Worm (Caenorhabditis elegans) whole organism, young adult: ENCODE data around the gene rpap-3.

Experiments used
- B0019.2 ChIP-seq: fragments of 200-800 bp; sonication (Bioruptor generic); conservative IDR thresholded peaks from 2 replicates; pipeline ENCODE4 v1.3.6; 2022; ENCODE audit warnings: missing genetic modification reagents, missing genetic modification characterization, missing compliant biosample characterization
- F22D6.2 ChIP-seq: sonication (generic microtip); optimal IDR thresholded peaks from 2 replicates; lab custom pipeline; 2016; ENCODE audit warnings: mild to moderate bottlenecking, missing genetic modification characterization, missing compliant biosample characterization
- F23B12.7 ChIP-seq: sonication (generic microtip); optimal IDR thresholded peaks from 2 replicates; lab custom pipeline; 2017; ENCODE audit warnings: missing genetic modification characterization, mild to moderate bottlenecking, missing compliant biosample characterization, antibody characterized with exemption, moderate library complexity; ENCODE audit not compliant: insufficient read depth
- F39B2.1 ChIP-seq: fragments of 200-800 bp; sonication (Bioruptor generic); IDR thresholded peaks from 2 replicates; pipeline ENCODE4 v1.3.6; 2022; ENCODE audit warnings: missing genetic modification reagents, missing genetic modification characterization, missing compliant biosample characterization
- F52B5.7 ChIP-seq: sonication (generic microtip); optimal IDR thresholded peaks from 2 replicates; lab custom pipeline; 2016; ENCODE audit warnings: mild to moderate bottlenecking, missing genetic modification characterization, missing compliant biosample characterization
- F57A8.1 ChIP-seq: fragments of 200-800 bp; sonication (Bioruptor generic); optimal IDR thresholded peaks from 2 replicates; lab custom pipeline; 2018; ENCODE audit warnings: mild to moderate bottlenecking, missing genetic modification characterization, moderate library complexity, missing compliant biosample characterization
- Y67H2A.10 ChIP-seq: fragments of 200-800 bp; sonication (Bioruptor generic); conservative IDR thresholded peaks from 2 replicates; pipeline ENCODE4 v1.3.6; 2022; ENCODE audit warnings: missing genetic modification reagents, missing genetic modification characterization, missing compliant biosample characterization
- akir-1 ChIP-seq: fragments of 200-800 bp; sonication (Bioruptor generic); optimal IDR thresholded peaks from 2 replicates; lab custom pipeline; 2018; ENCODE audit warnings: mild to moderate bottlenecking, missing genetic modification characterization, moderate library complexity, missing compliant biosample characterization
- attf-3 ChIP-seq: fragments of 200-800 bp; sonication (Bioruptor generic); conservative IDR thresholded peaks from 2 replicates; pipeline ENCODE4 v1.3.6; 2022; ENCODE audit warnings: missing genetic modification reagents, missing genetic modification characterization, missing compliant biosample characterization
- bed-1 ChIP-seq: fragments of 200-800 bp; sonication (Bioruptor generic); IDR thresholded peaks from 2 replicates; pipeline ENCODE4 v1.3.6; 2022; ENCODE audit warnings: missing genetic modification reagents, missing genetic modification characterization, missing compliant biosample characterization
- cebp-1 ChIP-seq, 2 experiments: fragments of 200-800 bp in 1 of 2; sonication (Bioruptor generic) in 1 of 2; sonication (generic microtip) in 1 of 2; IDR thresholded peaks in 1 of 2; optimal IDR thresholded peaks in 1 of 2; 2 replicates each; pipeline versions ENCODE4 v1.3.6 to Lab custom; 2017 to 2022; ENCODE audit warnings: missing compliant biosample characterization in 2 of 2, missing genetic modification characterization in 2 of 2, mild to moderate bottlenecking in 1 of 2, missing genetic modification reagents in 1 of 2, moderate library complexity in 1 of 2
- cebp-2 ChIP-seq: fragments of 200-800 bp; sonication (Bioruptor generic); IDR thresholded peaks from 2 replicates; pipeline ENCODE4 v1.3.6; 2022; ENCODE audit warnings: missing genetic modification characterization, missing compliant biosample characterization
- ceh-100 ChIP-seq: fragments of 200-800 bp; sonication (Bioruptor generic); IDR thresholded peaks from 2 replicates; pipeline ENCODE4 v1.3.6; 2022; ENCODE audit warnings: missing genetic modification reagents, missing genetic modification characterization, missing compliant biosample characterization
- ceh-58 ChIP-seq: fragments of 200-800 bp; sonication (Bioruptor generic); IDR thresholded peaks from 2 replicates; pipeline ENCODE4 v1.3.6; 2022; ENCODE audit warnings: missing genetic modification characterization, missing compliant biosample characterization
- ceh-91 ChIP-seq: fragments of 200-800 bp; sonication (Bioruptor generic); IDR thresholded peaks from 2 replicates; pipeline ENCODE4 v1.3.6; 2022; ENCODE audit warnings: missing genetic modification reagents, missing genetic modification characterization, missing compliant biosample characterization
- efl-1 ChIP-seq: fragments of 150-350 bp; optimal IDR thresholded peaks from 2 replicates; lab custom pipeline; 2014; ENCODE audit warnings: missing biosample characterization, missing genetic modification reagents, missing genetic modification characterization
- egrh-3 ChIP-seq: fragments of 200-800 bp; sonication (Bioruptor generic); IDR thresholded peaks from 2 replicates; pipeline ENCODE4 v1.3.6; 2022; ENCODE audit warnings: missing genetic modification reagents, missing genetic modification characterization, missing compliant biosample characterization
- ekl-4 ChIP-seq: fragments of 200-800 bp; sonication (Bioruptor generic); IDR thresholded peaks from 2 replicates; pipeline ENCODE4 v1.3.6; 2022; ENCODE audit warnings: missing genetic modification reagents, missing genetic modification characterization, missing compliant biosample characterization
- ets-4 ChIP-seq: fragments of 200-800 bp; sonication (Bioruptor generic); optimal IDR thresholded peaks from 2 replicates; lab custom pipeline; 2018; ENCODE audit warnings: mild to moderate bottlenecking, missing genetic modification characterization, missing compliant biosample characterization
- hlh-12 ChIP-seq: sonication (generic microtip); optimal IDR thresholded peaks from 2 replicates; lab custom pipeline; 2016; ENCODE audit warnings: missing genetic modification characterization, missing compliant biosample characterization
- hlh-26 ChIP-seq: fragments of 200-800 bp; sonication (Bioruptor generic); conservative IDR thresholded peaks from 2 replicates; pipeline ENCODE4 v1.3.6; 2022; ENCODE audit warnings: missing genetic modification reagents, missing genetic modification characterization, missing compliant biosample characterization
- hrde-1 ChIP-seq: sonication (generic microtip); optimal IDR thresholded peaks from 2 replicates; lab custom pipeline; 2016; ENCODE audit warnings: missing genetic modification characterization, mild to moderate bottlenecking, missing compliant biosample characterization, moderate library complexity, missing genotype, missing genetic modification reagents, borderline replicate concordance
- lag-1 ChIP-seq: fragments of 200-800 bp; sonication (Bioruptor generic); IDR thresholded peaks from 2 replicates; pipeline ENCODE4 v1.3.6; 2022; ENCODE audit warnings: missing genetic modification reagents, missing genetic modification characterization, missing compliant biosample characterization
- lin-54 ChIP-seq: fragments of 200-800 bp; sonication (Bioruptor generic); optimal IDR thresholded peaks from 2 replicates; lab custom pipeline; 2018; ENCODE audit warnings: mild to moderate bottlenecking, missing genetic modification characterization, missing compliant biosample characterization
- mel-28 ChIP-seq: sonication (generic microtip); optimal IDR thresholded peaks from 2 replicates; lab custom pipeline; 2016; ENCODE audit warnings: borderline replicate concordance, mild to moderate bottlenecking, missing genetic modification characterization, missing compliant biosample characterization
- mes-4 ChIP-seq: sonication (generic microtip); optimal IDR thresholded peaks from 2 replicates; lab custom pipeline; 2016; ENCODE audit warnings: missing genotype, missing genetic modification characterization, missing compliant biosample characterization
- mxl-1 ChIP-seq: sonication (generic microtip); optimal IDR thresholded peaks from 2 replicates; lab custom pipeline; 2016; ENCODE audit warnings: missing genetic modification characterization, missing compliant biosample characterization
- nhr-80 ChIP-seq: sonication (generic microtip); optimal IDR thresholded peaks from 2 replicates; lab custom pipeline; 2016; ENCODE audit warnings: missing genetic modification characterization, missing compliant biosample characterization
- snpc-3.4 ChIP-seq: sonication (generic microtip); optimal IDR thresholded peaks from 2 replicates; lab custom pipeline; 2017; ENCODE audit warnings: missing genetic modification characterization, mild to moderate bottlenecking, missing compliant biosample characterization, antibody characterized with exemption, moderate library complexity, missing genotype, missing genetic modification reagents
- ztf-22 ChIP-seq: fragments of 200-800 bp; sonication (Bioruptor generic); optimal IDR thresholded peaks from 2 replicates; lab custom pipeline; 2018; ENCODE audit warnings: mild to moderate bottlenecking, missing genetic modification characterization, moderate library complexity, missing compliant biosample characterization
- ztf-3 ChIP-seq: fragments of 200-800 bp; sonication (Bioruptor generic); optimal IDR thresholded peaks from 2 replicates; lab custom pipeline; 2018; ENCODE audit warnings: mild to moderate bottlenecking, missing genetic modification characterization, missing compliant biosample characterization

Gene rpap-3

DNA sequence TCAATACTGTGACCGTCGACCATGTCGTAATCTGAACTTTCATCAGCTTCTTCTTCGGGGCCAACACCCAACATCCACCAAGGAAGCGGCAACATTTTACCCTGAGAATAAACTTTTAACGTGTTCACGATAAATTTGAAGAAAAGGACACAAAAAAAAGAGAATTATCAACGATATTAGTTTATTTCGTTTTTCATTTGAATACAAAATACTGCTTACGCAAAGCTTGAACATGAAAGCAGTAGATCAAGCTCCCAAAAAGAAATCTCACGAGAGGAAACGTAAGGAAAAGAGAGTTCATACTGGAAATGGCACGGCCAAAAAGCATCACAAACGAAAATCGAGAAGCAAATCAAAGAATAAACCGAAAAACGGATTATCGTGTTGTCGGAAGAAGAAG lies 15.0 kb downstream of the rpap-3 start, which contains the start of the genes C46A5.6 and C46A5.1:
C46A5.6 (minus strand) TSS at position 101 of the 400 bp plus-strand sequence.
C46A5.1 (plus strand) TSS at position 184 of the 400 bp plus-strand sequence.
- no peak for TF ChIP-seq ceh-58 (GFP tag; lab: Robert Waterston, UW)
- no peak for TF ChIP-seq ets-4 (GFP tag; lab: Kevin White, UChicago)
- no peak for TF ChIP-seq hlh-26 (GFP tag; lab: Robert Waterston, UW)
- TF ChIP-seq mes-4 (tag; lab: Kevin White, UChicago), result no peak
- TF ChIP-seq F39B2.1 (GFP tag; lab: Robert Waterston, UW), result no peak
- no peak for TF ChIP-seq ztf-3
- no peak for TF ChIP-seq F52B5.7
- TF ChIP-seq F22D6.2 (tag; lab: Kevin White, UChicago), result no peak
- no peak for TF ChIP-seq akir-1
- no peak for TF ChIP-seq hrde-1
- TF ChIP-seq mel-28 (tag; lab: Kevin White, UChicago), result no peak
- no peak for TF ChIP-seq ceh-91 (GFP tag; lab: Robert Waterston, UW)
- TF ChIP-seq, all 124 proteins: peak for 0

DNA sequence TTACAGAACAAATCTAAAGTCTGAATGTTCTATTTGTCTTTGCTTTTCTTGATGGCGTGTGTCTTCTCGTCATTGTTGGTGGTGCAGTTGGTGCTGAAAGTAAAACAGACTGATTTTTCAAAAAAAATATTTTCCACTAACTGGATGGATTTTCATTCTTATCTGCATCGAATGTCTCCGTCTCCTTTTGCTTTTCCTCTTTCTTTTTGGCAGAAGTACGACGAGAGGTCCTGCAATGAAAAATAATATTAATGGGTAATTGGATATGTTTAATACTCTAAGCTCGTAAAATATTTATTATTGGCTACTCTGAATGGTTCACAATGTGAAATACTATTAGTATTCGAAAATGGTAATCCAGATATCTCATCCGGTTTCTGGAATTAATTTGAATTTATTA lies 18.6 kb downstream of the rpap-3 start, which contains the start of gene del-7:
del-7 (plus strand) TSS at position 301 of the 400 bp plus-strand sequence.
- TF ChIP-seq lin-54 (no peak), nhr-80 (tag; lab: Kevin White, UChicago) (no peak)

DNA sequence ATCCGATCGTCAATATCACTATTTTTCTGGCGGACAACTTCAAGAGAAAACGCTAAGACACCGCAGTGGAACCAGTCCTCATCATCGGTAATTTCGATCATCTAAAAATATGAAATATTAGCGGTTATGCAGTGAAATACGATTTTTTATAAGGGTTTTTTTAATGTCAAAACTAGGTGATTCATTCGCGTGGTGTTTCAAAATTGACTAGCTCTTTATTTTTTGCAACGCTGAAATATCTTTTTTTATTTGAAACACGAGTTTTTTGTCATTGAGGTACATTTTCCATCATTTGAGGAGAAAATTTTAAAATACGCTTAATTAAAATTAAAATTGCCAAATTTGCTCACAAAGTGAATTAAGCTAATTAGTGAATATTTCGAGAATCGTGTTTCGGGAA lies 19.2 kb downstream of the rpap-3 start, which contains the start of gene dsb-3:
dsb-3 (minus strand) TSS at position 101 of the 400 bp plus-strand sequence.
- no peak for TF ChIP-seq B0019.2 (GFP tag; lab: Robert Waterston, UW)
- TF ChIP-seq F57A8.1, result no peak
- no peak for TF ChIP-seq hlh-12
- TF ChIP-seq F23B12.7 (tag; lab: Kevin White, UChicago), result no peak
- no peak for TF ChIP-seq lag-1 (GFP tag; lab: Robert Waterston, UW)
- no peak for TF ChIP-seq ztf-22

DNA sequence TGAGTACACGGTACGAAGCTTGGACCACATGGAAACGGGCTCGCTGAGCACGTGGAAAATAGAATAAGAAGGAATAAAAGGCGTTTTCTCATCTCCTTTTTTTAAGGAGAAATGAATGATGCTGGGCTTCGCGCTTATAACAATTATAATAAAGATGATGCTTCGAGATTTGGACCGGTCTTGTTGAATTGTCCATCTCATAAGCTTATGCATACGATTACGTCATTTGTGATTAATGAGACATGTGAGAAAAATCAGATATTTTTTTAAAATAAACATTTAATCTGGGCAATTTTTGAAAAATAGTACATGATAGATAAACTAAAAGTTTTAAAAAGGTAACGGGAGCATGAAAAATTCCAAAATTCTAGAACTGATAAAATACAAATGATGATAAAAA lies 21.5 kb downstream of the rpap-3 start, which contains the start of gene C46A5.4:
C46A5.4 (minus strand) TSS at position 101 of the 400 bp plus-strand sequence.
- TF ChIP-seq lin-54 (no peak), cebp-2 (GFP tag; lab: Robert Waterston, UW) (no peak), attf-3 (GFP tag; lab: Robert Waterston, UW) (no peak), F57A8.1 (no peak), bed-1 (GFP tag; lab: Robert Waterston, UW) (no peak), ekl-4 (GFP tag; lab: Robert Waterston, UW) (no peak), B0019.2 (GFP tag; lab: Robert Waterston, UW) (no peak), cebp-1 (GFP tag; IDR thresholded peaks at IDR 0.05; lab: Robert Waterston, UW) (no peak), cebp-1 (tag; optimal IDR thresholded peaks at IDR 0.05; lab: Kevin White, UChicago) (no peak), nhr-80 (tag; lab: Kevin White, UChicago) (no peak), mxl-1 (no peak), hrde-1 (no peak), F23B12.7 (tag; lab: Kevin White, UChicago) (no peak), ceh-100 (GFP tag; lab: Robert Waterston, UW) (no peak), F39B2.1 (GFP tag; lab: Robert Waterston, UW) (no peak), snpc-3.4 (tag; lab: Kevin White, UChicago) (no peak), Y67H2A.10 (GFP tag; lab: Robert Waterston, UW) (no peak)

DNA sequence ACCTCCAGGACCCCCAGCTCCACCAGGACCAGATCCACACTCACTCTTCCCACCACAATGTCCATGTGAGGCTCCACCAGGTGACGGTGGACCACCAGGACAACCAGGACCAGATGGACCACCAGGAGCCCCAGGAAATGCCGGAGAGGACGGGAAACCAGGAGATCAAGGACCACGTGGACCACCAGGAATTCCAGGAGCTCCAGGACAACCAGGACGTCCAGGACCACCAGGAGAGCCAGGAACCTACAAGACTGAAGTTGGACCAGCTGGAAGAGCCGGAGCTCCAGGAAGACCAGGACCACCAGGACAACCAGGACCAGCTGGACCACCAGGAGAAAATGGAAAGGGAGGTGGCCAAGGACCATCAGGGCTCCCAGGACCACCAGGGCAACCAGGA lies 24.7 kb downstream of the rpap-3 start:
- TF ChIP-seq egrh-3, result peak; percentile 75; the same call in 1 of the 2 replicates
- TF ChIP-seq efl-1 (GFP tag; lab: Kevin White, UChicago), result no peak
- TF ChIP-seq, all 124 proteins: peak for 1
